Worm (Caenorhabditis elegans) whole organism, L3 larva: ENCODE measurements around the gene frg-1.

Experiments
- R02D3.7 ChIP-seq: fragments of 150-350 bp; optimal IDR thresholded peaks from 2 replicates; lab custom pipeline; 2014; ENCODE audit warnings: missing biosample characterization, missing genetic modification characterization
- ama-1 ChIP-seq: fragments of 150-350 bp; optimal IDR thresholded peaks from 2 replicates; lab custom pipeline; 2018
- ceh-16 ChIP-seq: sonication (generic microtip); optimal IDR thresholded peaks from 2 replicates; lab custom pipeline; 2017; ENCODE audit warnings: missing biosample characterization, missing genetic modification characterization
- ceh-28 ChIP-seq: fragments of 150-350 bp; optimal IDR thresholded peaks from 2 replicates; lab custom pipeline; 2014; ENCODE audit warnings: missing biosample characterization, missing genetic modification reagents, missing genetic modification characterization
- ceh-82 ChIP-seq: fragments of 150-350 bp; optimal IDR thresholded peaks from 2 replicates; lab custom pipeline; 2014; ENCODE audit warnings: missing biosample characterization, missing genetic modification characterization
- daf-12 ChIP-seq: fragments of 150-350 bp; optimal IDR thresholded peaks from 2 replicates; lab custom pipeline; 2014; ENCODE audit warnings: missing biosample characterization, missing genetic modification reagents, missing genetic modification characterization
- elt-1 ChIP-seq: fragments of 150-350 bp; optimal IDR thresholded peaks from 2 replicates; lab custom pipeline; 2014; ENCODE audit warnings: missing biosample characterization, missing genetic modification characterization
- elt-2 ChIP-seq: sonication (generic microtip); optimal IDR thresholded peaks from 2 replicates; lab custom pipeline; 2016; ENCODE audit warnings: missing genetic modification reagents, mild to moderate bottlenecking, missing genetic modification characterization, missing compliant biosample characterization
- eor-1 ChIP-seq, 2 experiments: fragments of 150-350 bp; optimal IDR thresholded peaks; 2 replicates each; lab custom pipeline; 2014 to 2018; ENCODE audit warnings: missing biosample characterization in 2 of 2, missing genetic modification characterization in 2 of 2
- fkh-2 ChIP-seq: fragments of 150-350 bp; optimal IDR thresholded peaks from 2 replicates; lab custom pipeline; 2014; ENCODE audit warnings: missing biosample characterization, missing genetic modification reagents, missing genetic modification characterization
- fos-1 ChIP-seq: fragments of 150-350 bp; optimal IDR thresholded peaks from 2 replicates; lab custom pipeline; 2014; ENCODE audit warnings: missing biosample characterization, missing genetic modification characterization
- jun-1 ChIP-seq: fragments of 150-350 bp; optimal IDR thresholded peaks from 2 replicates; lab custom pipeline; 2014; ENCODE audit warnings: missing biosample characterization, missing genetic modification reagents, missing genetic modification characterization
- lin-15B ChIP-seq: fragments of 150-350 bp; optimal IDR thresholded peaks from 2 replicates; lab custom pipeline; 2014; ENCODE audit warnings: missing biosample characterization, missing genetic modification characterization
- lin-39 ChIP-seq: fragments of 150-350 bp; optimal IDR thresholded peaks from 2 replicates; lab custom pipeline; 2018; ENCODE audit warnings: missing biosample characterization, missing genetic modification reagents, missing genetic modification characterization
- lsy-12 ChIP-seq: sonication (generic microtip); optimal IDR thresholded peaks from 2 replicates; lab custom pipeline; 2016; ENCODE audit warnings: mild to moderate bottlenecking, missing genetic modification characterization, missing compliant biosample characterization
- mdl-1 ChIP-seq: fragments of 150-350 bp; optimal IDR thresholded peaks from 2 replicates; lab custom pipeline; 2014; ENCODE audit warnings: missing biosample characterization, missing genetic modification characterization
- mml-1 ChIP-seq: fragments of 150-350 bp; sonication (generic microtip); optimal IDR thresholded peaks from 3 replicates; lab custom pipeline; 2014; ENCODE audit warnings: missing biosample characterization, missing genetic modification characterization
- nfya-1 ChIP-seq: sonication (generic microtip); optimal IDR thresholded peaks from 2 replicates; lab custom pipeline; 2017; ENCODE audit warnings: missing genetic modification characterization, mild to moderate bottlenecking, missing compliant biosample characterization, antibody characterized with exemption, moderate library complexity; ENCODE audit not compliant: insufficient read depth
- nhr-11 ChIP-seq: fragments of 150-350 bp; optimal IDR thresholded peaks from 2 replicates; lab custom pipeline; 2014; ENCODE audit warnings: missing biosample characterization, missing genetic modification characterization
- nhr-12 ChIP-seq: fragments of 150-350 bp; optimal IDR thresholded peaks from 2 replicates; lab custom pipeline; 2014; ENCODE audit warnings: missing biosample characterization, missing genetic modification characterization
- nhr-23 ChIP-seq: fragments of 150-350 bp; optimal IDR thresholded peaks from 2 replicates; lab custom pipeline; 2014; ENCODE audit warnings: missing biosample characterization, missing genetic modification reagents, missing genetic modification characterization
- nhr-28 ChIP-seq: fragments of 150-350 bp; optimal IDR thresholded peaks from 2 replicates; lab custom pipeline; 2014; ENCODE audit warnings: missing biosample characterization, missing genetic modification characterization
- nhr-67 ChIP-seq: fragments of 150-350 bp; optimal IDR thresholded peaks from 2 replicates; lab custom pipeline; 2014; ENCODE audit warnings: missing biosample characterization, missing genetic modification characterization
- nhr-76 ChIP-seq: fragments of 150-350 bp; sonication (generic microtip); optimal IDR thresholded peaks from 5 replicates; lab custom pipeline; 2014; ENCODE audit warnings: missing biosample characterization, missing genetic modification characterization
- nhr-77 ChIP-seq: fragments of 150-350 bp; optimal IDR thresholded peaks from 2 replicates; lab custom pipeline; 2014; ENCODE audit warnings: missing biosample characterization, missing genetic modification characterization
- pha-4 ChIP-seq: fragments of 150-350 bp; optimal IDR thresholded peaks from 2 replicates; lab custom pipeline; 2014; ENCODE audit warnings: missing biosample characterization, missing genetic modification reagents, missing genetic modification characterization
- pqm-1 ChIP-seq: fragments of 150-350 bp; optimal IDR thresholded peaks from 2 replicates; lab custom pipeline; 2017; ENCODE audit warnings: missing biosample characterization, missing genetic modification characterization, inconsistent platforms
- skn-1 ChIP-seq: fragments of 150-350 bp; optimal IDR thresholded peaks from 2 replicates; lab custom pipeline; 2014; ENCODE audit warnings: missing biosample characterization, missing genetic modification characterization
- zag-1 ChIP-seq: fragments of 150-350 bp; optimal IDR thresholded peaks from 2 replicates; lab custom pipeline; 2014; ENCODE audit warnings: missing biosample characterization, missing genetic modification characterization
- ztf-4 ChIP-seq: fragments of 150-350 bp; optimal IDR thresholded peaks from 2 replicates; lab custom pipeline; 2014; ENCODE audit warnings: missing biosample characterization, missing genetic modification characterization

The frg-1 gene

DNA sequence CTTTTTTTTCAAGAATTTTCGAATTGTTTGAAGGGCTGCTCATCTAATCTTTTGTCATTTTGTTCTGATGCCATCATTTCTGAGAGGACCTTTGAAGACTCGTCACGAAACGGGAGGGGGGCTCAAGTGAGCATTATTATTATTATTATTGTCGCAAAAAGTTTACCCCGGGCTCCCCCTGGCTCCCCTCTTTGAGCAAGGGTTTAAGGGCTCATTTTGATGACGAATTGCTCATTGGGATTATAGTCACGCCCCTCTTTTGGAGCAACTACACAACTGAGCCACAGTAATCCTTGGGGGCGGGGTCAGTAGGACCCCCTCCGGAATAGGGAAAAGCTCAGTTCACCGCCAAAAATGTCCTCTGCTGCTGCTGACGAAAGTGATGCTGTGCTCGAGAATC is 36.7 kb upstream of the frg-1 start, which contains the start of gene unc-25:
Gene unc-25, plus strand, starts transcription at position 345 of the 400 bp plus-strand sequence.
- no peak for TF ChIP-seq nhr-11 (tag; lab: Kevin White, UChicago)
- TF ChIP-seq ama-1 (lab: Kevin White, UChicago) = no peak
- peak; percentile 57 for TF ChIP-seq lin-39 (tag; lab: Kevin White, UChicago)
- TF ChIP-seq nhr-12 (tag; lab: Kevin White, UChicago) = no peak
- peak; percentile 16 for TF ChIP-seq nfya-1 (tag; lab: Kevin White, UChicago)

DNA sequence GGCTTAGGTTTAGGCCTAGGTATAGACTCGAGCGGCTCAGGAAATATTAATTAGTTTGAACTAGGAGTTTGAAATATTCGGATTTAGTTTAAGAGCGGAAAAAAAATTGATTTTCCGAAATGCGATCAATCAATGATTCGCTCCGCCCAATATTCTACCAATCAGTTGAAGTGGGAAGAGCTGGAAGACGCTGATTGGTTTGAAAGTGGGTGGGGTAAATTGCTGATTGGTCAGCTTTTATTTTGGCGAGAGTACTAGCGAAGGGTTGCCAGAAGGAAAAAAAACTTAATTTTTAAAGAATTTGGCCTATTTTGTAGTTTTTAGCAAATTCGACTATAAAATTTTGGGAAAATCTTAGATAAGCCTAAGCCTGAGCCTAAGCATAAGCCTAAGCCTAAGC is 34.9 kb upstream of the frg-1 start:
- TF ChIP-seq nhr-28 (tag; lab: Kevin White, UChicago) (no peak), nfya-1 (tag; lab: Kevin White, UChicago) (peak; percentile 96)

DNA sequence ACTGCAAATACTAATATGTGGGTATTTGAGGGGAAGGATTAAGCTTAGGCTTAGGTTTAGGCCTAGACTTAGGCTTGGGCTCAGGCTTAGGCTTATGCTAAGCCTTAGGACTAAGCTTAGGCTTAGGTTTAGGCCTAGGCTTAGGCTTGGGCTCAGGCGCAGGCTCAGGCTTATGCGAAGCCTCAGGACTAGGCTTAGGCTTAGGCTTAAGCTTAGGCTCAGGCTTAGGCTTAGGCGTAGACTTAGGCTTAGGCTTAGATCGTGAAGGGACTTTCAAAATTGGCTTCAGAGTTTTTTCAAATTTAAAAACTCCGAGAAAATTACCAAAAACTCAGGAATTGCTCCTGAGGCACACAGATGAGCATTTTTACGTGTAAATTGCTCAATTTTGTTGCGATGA is 33.9 kb upstream of the frg-1 start:
- TF ChIP-seq elt-1 (tag; lab: Kevin White, UChicago) (no peak), fos-1 (tag; lab: Kevin White, UChicago) (no peak), zag-1 (tag; lab: Kevin White, UChicago) (no peak)

DNA sequence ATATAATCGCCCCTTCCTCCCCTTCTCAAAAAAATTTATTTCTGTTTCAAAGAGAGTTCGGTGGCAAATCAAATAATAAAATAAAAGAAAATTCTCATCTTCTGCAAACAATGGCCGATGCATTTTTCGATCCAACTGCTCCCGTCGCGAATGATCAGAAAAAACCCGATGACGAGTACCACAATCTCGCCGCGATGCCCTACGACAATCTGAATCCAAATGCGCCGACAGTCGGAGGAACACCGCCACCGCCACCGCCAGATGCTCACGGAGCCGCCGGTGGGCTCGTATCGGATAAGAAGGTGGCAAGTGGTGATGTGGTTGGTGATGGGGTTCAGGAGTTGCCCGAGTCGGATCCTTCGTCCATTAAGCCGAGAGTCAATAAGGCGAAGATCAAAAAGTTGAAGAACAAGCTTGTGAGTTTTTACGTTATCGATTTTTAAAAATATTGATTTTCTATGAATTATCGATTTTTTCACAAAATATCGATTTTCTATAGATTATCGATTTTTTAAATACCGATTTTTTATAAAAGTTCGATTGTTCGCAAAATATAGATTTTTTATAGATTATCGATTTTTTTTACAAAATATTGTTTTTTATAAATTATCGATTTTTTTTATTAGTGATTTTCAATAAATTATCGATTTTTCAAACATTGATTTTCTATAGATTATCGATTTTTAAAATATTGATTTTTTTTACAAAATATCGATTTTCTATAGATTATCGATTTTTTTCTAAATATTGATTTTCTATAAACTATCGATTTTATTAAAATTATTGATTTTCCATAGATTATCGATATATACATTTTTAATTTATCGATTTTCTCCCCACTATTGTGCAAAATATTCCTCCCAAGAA is 27.4 kb upstream of the frg-1 start, which contains the start of gene Y39E4A.1:
Gene Y39E4A.1, plus strand, starts transcription at position 51 of the 867 bp plus-strand sequence.
- TF ChIP-seq lin-15B (tag; lab: Kevin White, UChicago) (no peak), ceh-28 (peak; percentile 99)
- TF ChIP-seq, all 47 proteins: peak for 1

DNA sequence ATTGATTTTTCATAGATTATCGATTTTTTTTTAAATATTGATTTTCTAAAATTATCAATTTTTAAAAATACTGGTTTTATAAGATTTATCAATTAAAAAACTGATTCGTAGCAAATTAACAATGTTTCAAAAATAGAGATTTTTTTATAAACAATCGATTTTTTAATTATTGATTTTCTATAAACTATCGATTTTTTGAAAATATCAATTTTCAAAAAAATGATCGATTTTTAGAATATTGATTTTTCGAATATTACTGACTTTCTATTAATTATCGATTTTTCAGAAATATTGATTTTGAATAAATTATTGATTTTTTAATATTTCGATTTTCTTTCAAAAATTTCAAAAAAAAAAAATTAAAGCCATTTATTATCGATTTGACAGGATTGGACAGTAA is 26.3 kb upstream of the frg-1 start:
- TF ChIP-seq ceh-28 (peak; percentile 98), R02D3.7 (tag; lab: Kevin White, UChicago) (no peak)

DNA sequence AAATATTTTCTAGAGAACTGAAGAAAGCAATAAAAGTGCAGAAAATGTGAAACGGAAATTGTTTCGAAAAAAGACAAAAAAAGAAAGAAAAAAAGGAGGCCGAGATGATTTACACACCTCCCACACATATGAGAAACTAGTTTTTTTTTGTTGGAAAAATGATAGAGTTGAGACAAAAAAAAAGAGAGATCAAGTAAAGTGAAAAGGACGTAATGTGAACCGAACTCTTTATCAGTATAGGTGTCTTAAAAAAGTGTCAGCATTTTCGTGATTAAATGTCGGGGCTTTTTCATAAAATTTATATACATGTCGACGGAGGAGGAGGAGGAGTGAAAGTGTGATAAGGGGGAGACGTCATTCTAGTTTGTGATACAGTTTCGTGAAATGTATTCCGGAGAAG is 19.7 kb upstream of the frg-1 start:
- TF ChIP-seq pha-4 (no peak), nhr-77 (tag; lab: Kevin White, UChicago) (no peak), jun-1 (peak; percentile 42), pqm-1 (tag; lab: Kevin White, UChicago) (peak; percentile 39), elt-2 (tag; lab: Kevin White, UChicago) (peak; percentile 90), nfya-1 (tag; lab: Kevin White, UChicago) (no peak), ceh-16 (tag; lab: Kevin White, UChicago) (no peak)
- TF ChIP-seq, all 47 proteins: peak for 3

DNA sequence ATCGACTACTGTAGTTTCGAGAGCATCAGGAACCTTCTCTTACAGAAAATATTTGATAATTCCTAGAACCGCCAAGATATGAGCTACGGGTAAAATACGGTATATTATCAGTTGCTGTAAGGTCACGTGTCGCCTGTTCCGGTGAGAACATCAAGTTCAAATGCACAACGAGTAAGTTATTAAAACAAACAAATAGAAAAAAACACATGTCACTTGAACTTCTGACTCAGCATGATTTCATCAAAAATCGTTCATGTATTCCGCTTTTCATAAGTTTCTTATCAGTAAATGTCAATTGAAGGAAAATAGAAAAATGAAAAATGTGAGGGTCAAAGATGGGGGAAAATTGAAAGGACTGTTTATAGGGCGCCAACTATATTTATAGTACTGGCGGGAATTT is 18.3 kb upstream of the frg-1 start:
- TF ChIP-seq pha-4 = peak; percentile 52
- no peak for TF ChIP-seq ztf-4
- TF ChIP-seq nhr-23 = no peak
- TF ChIP-seq pqm-1 (tag; lab: Kevin White, UChicago) = peak; percentile 60
- no peak for TF ChIP-seq ceh-82 (tag; lab: Kevin White, UChicago)
- TF ChIP-seq skn-1 (tag; lab: Kevin White, UChicago) = no peak
- TF ChIP-seq fos-1 (tag; lab: Kevin White, UChicago) = no peak
- no peak for TF ChIP-seq nhr-67 (tag; lab: Kevin White, UChicago)
- TF ChIP-seq elt-2 (tag; lab: Kevin White, UChicago) = peak; percentile 81
- TF ChIP-seq jun-1 = peak; percentile 18
- no peak for TF ChIP-seq ceh-16 (tag; lab: Kevin White, UChicago)
- no peak for TF ChIP-seq lin-39 (tag; lab: Kevin White, UChicago)
- TF ChIP-seq fkh-2 (tag; lab: Kevin White, UChicago) = no peak
- no peak for TF ChIP-seq daf-12 (tag; lab: Kevin White, UChicago)

DNA sequence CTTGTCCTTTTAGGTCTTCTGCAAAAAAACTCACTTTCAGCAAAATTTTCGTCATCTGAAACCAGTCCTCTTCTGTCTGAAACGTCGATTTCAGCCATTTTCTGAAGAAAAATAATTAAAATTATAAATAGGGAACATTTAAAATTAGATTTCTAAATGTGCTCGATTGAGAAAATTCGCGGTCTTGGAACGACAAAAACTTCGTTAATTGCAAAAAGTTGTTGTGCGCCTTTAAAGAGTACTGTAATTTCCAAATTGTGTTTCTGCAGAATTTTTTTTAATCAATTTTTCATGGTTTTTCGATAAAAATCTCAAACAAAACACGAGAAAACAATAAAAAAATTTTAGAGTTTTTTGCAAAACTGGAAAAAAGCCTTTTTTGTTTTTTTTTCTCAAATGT is 12.1 kb upstream of the frg-1 start, which contains the start of gene ttm-1:
Gene ttm-1, minus strand, starts transcription at position 101 of the 400 bp plus-strand sequence.
- no peak for TF ChIP-seq jun-1
- TF ChIP-seq mml-1 (tag; lab: Kevin White, UChicago) = no peak
- TF ChIP-seq R02D3.7 (tag; lab: Kevin White, UChicago) = no peak
- TF ChIP-seq mdl-1 (tag; lab: Kevin White, UChicago) = no peak
- no peak for TF ChIP-seq lsy-12 (tag; lab: Kevin White, UChicago)
- no peak for TF ChIP-seq eor-1 (tag; optimal IDR thresholded peaks at IDR 0.05; lab: Kevin White, UChicago)
- no peak for TF ChIP-seq nhr-76 (tag; lab: Kevin White, UChicago)
